Worm (Caenorhabditis elegans) whole organism, L1 larva: ENCODE data around the gene fkh-7.

ENCODE experiments used
- Y116A8C.19 ChIP-seq: sonication (generic microtip); optimal IDR thresholded peaks from 2 replicates; lab custom pipeline; 2016; ENCODE audit warnings: missing compliant biosample characterization, missing genetic modification characterization, borderline replicate concordance
- aha-1 ChIP-seq: fragments of 150-350 bp; optimal IDR thresholded peaks from 2 replicates; lab custom pipeline; 2014; ENCODE audit warnings: missing biosample characterization, missing genetic modification characterization
- alr-1 ChIP-seq: fragments of 200-800 bp; sonication (Bioruptor generic); optimal IDR thresholded peaks from 2 replicates; lab custom pipeline; 2018; ENCODE audit warnings: borderline replicate concordance, mild to moderate bottlenecking, missing genetic modification characterization, missing compliant biosample characterization
- ama-1 ChIP-seq: fragments of 150-350 bp; optimal IDR thresholded peaks from 2 replicates; lab custom pipeline; 2014
- blmp-1 ChIP-seq: fragments of 150-350 bp; optimal IDR thresholded peaks from 2 replicates; lab custom pipeline; 2014; ENCODE audit warnings: missing biosample characterization, missing genetic modification characterization
- ceh-8 ChIP-seq: fragments of 200-800 bp; sonication (Bioruptor generic); optimal IDR thresholded peaks from 2 replicates; lab custom pipeline; 2018; ENCODE audit warnings: mild to moderate bottlenecking, missing genetic modification characterization, moderate library complexity, missing compliant biosample characterization
- ceh-82 ChIP-seq, 3 experiments: fragments of 150-350 bp in 1 of 3; sonication (generic microtip) in 2 of 3; optimal IDR thresholded peaks; 2 replicates each; lab custom pipeline; 2014 to 2017; ENCODE audit warnings: missing biosample characterization in 3 of 3, missing genetic modification characterization in 3 of 3
- ceh-88 ChIP-seq: fragments of 200-800 bp; sonication (Bioruptor generic); IDR thresholded peaks from 2 replicates; pipeline ENCODE4 v1.3.6; 2022; ENCODE audit warnings: missing genetic modification characterization, missing compliant biosample characterization
- dpl-1 ChIP-seq, 3 experiments: fragments of 150-350 bp in 2 of 3; sonication (generic microtip) in 1 of 3; optimal IDR thresholded peaks; 2 replicates each; lab custom pipeline; 2014 to 2017; ENCODE audit warnings: missing biosample characterization in 3 of 3, missing genetic modification characterization in 3 of 3, missing genetic modification reagents in 3 of 3
- efl-1 ChIP-seq, 4 experiments: fragments of 150-350 bp; optimal IDR thresholded peaks in 3 of 4; peaks in 1 of 4; 1 replicate in 1 of 4; 2 replicates in 3 of 4; lab custom pipeline; 2014; ENCODE audit warnings: missing biosample characterization in 2 of 4, missing genetic modification characterization in 2 of 4, missing genetic modification reagents in 2 of 4
- egl-13 ChIP-seq: sonication (generic microtip); optimal IDR thresholded peaks from 2 replicates; lab custom pipeline; 2016; ENCODE audit warnings: missing genotype, missing genetic modification reagents, missing genetic modification characterization, missing compliant biosample characterization
- egl-27 ChIP-seq, 2 experiments: fragments of 150-350 bp in 1 of 2; sonication (generic microtip); optimal IDR thresholded peaks; 3 replicates each; lab custom pipeline; 2017 to 2018; ENCODE audit warnings: missing biosample characterization in 2 of 2, missing genetic modification characterization in 2 of 2, missing genetic modification reagents in 2 of 2
- fkh-10 ChIP-seq: sonication (generic microtip); optimal IDR thresholded peaks from 2 replicates; lab custom pipeline; 2017; ENCODE audit warnings: missing biosample characterization, missing genetic modification reagents, missing genetic modification characterization
- grh-1 ChIP-seq: fragments of 200-800 bp; sonication (Bioruptor generic); IDR thresholded peaks from 2 replicates; pipeline ENCODE4 v1.3.6; 2022; ENCODE audit warnings: missing genetic modification reagents, missing genetic modification characterization, missing compliant biosample characterization
- hlh-17 ChIP-seq: fragments of 200-800 bp; sonication (Bioruptor generic); optimal IDR thresholded peaks from 2 replicates; lab custom pipeline; 2018; ENCODE audit warnings: missing genetic modification characterization, mild to moderate bottlenecking, missing compliant biosample characterization, moderate library complexity, borderline replicate concordance
- jun-1 ChIP-seq: fragments of 150-350 bp; optimal IDR thresholded peaks from 2 replicates; lab custom pipeline; 2014; ENCODE audit warnings: missing biosample characterization, missing genetic modification reagents, missing genetic modification characterization
- lin-13 ChIP-seq: fragments of 150-350 bp; optimal IDR thresholded peaks from 2 replicates; lab custom pipeline; 2014; ENCODE audit warnings: missing biosample characterization, missing genetic modification reagents, missing genetic modification characterization
- lin-35 ChIP-seq, 2 experiments: fragments of 150-350 bp; optimal IDR thresholded peaks; 2 replicates each; lab custom pipeline; 2014; ENCODE audit warnings: missing biosample characterization in 2 of 2, missing genetic modification characterization in 2 of 2, missing genetic modification reagents in 2 of 2
- lir-3 ChIP-seq: sonication (generic microtip); optimal IDR thresholded peaks from 2 replicates; lab custom pipeline; 2016; ENCODE audit warnings: mild to moderate bottlenecking, missing genetic modification characterization, moderate library complexity, missing compliant biosample characterization; ENCODE audit not compliant: poor library complexity
- mab-9 ChIP-seq: fragments of 200-800 bp; sonication (Bioruptor generic); IDR thresholded peaks from 2 replicates; pipeline ENCODE4 v1.3.6; 2022; ENCODE audit warnings: missing genetic modification reagents, missing genetic modification characterization, missing compliant biosample characterization
- mdl-1 ChIP-seq, 2 experiments: fragments of 150-350 bp; optimal IDR thresholded peaks; 2 replicates each; lab custom pipeline; 2014 to 2017; ENCODE audit warnings: missing biosample characterization in 2 of 2, missing genetic modification characterization in 2 of 2, inconsistent platforms in 1 of 2
- mef-2 ChIP-seq: fragments of 150-350 bp; optimal IDR thresholded peaks from 2 replicates; lab custom pipeline; 2014; ENCODE audit warnings: missing biosample characterization, missing genetic modification characterization
- nhr-11 ChIP-seq: fragments of 150-350 bp; optimal IDR thresholded peaks from 2 replicates; lab custom pipeline; 2014; ENCODE audit warnings: missing biosample characterization, missing genetic modification characterization
- nhr-237 ChIP-seq: fragments of 150-350 bp; optimal IDR thresholded peaks from 2 replicates; lab custom pipeline; 2014; ENCODE audit warnings: missing biosample characterization, missing genetic modification characterization
- nhr-28 ChIP-seq: fragments of 150-350 bp; optimal IDR thresholded peaks from 2 replicates; lab custom pipeline; 2014; ENCODE audit warnings: missing biosample characterization, missing genetic modification characterization
- nhr-77 ChIP-seq: fragments of 150-350 bp; optimal IDR thresholded peaks from 2 replicates; lab custom pipeline; 2014; ENCODE audit warnings: missing biosample characterization, missing genetic modification characterization
- nhr-85 ChIP-seq: sonication (generic microtip); peaks from one replicate; lab custom pipeline; 2016; ENCODE audit warnings: missing genetic modification characterization, inconsistent platforms, missing compliant biosample characterization
- pag-3 ChIP-seq: sonication (generic microtip); optimal IDR thresholded peaks from 2 replicates; lab custom pipeline; 2017; ENCODE audit warnings: missing genetic modification characterization, mild to moderate bottlenecking, missing compliant biosample characterization, antibody characterized with exemption, borderline replicate concordance; ENCODE audit not compliant: insufficient read depth
- skn-1 ChIP-seq: fragments of 150-350 bp; optimal IDR thresholded peaks from 2 replicates; lab custom pipeline; 2014; ENCODE audit warnings: missing biosample characterization, missing genetic modification characterization
- snpc-4 ChIP-seq: fragments of 150-350 bp; optimal IDR thresholded peaks from 2 replicates; lab custom pipeline; 2014; ENCODE audit warnings: missing biosample characterization, missing genetic modification characterization
- snu-23 ChIP-seq: sonication (generic microtip); optimal IDR thresholded peaks from 2 replicates; lab custom pipeline; 2016; ENCODE audit warnings: missing genetic modification characterization, missing compliant biosample characterization
- sup-37 ChIP-seq: fragments of 200-800 bp; sonication (Bioruptor generic); optimal IDR thresholded peaks from 2 replicates; lab custom pipeline; 2018; ENCODE audit warnings: mild to moderate bottlenecking, missing genetic modification characterization, missing compliant biosample characterization
- swsn-7 ChIP-seq: sonication (generic microtip); optimal IDR thresholded peaks from 2 replicates; lab custom pipeline; 2016; ENCODE audit warnings: missing genetic modification characterization, missing compliant biosample characterization
- tbx-2 ChIP-seq: sonication (generic microtip); optimal IDR thresholded peaks from 2 replicates; lab custom pipeline; 2016; ENCODE audit warnings: missing genetic modification characterization, missing compliant biosample characterization
- unc-130 ChIP-seq: fragments of 150-350 bp; optimal IDR thresholded peaks from 2 replicates; lab custom pipeline; 2017; ENCODE audit warnings: missing biosample characterization, missing genetic modification characterization, inconsistent platforms
- unc-62 ChIP-seq: fragments of 150-350 bp; optimal IDR thresholded peaks from 2 replicates; lab custom pipeline; 2014; ENCODE audit warnings: missing biosample characterization, missing genetic modification reagents, missing genetic modification characterization
- unc-86 ChIP-seq: sonication (generic microtip); optimal IDR thresholded peaks from 2 replicates; lab custom pipeline; 2016; ENCODE audit warnings: missing genetic modification characterization, missing compliant biosample characterization
- unc-98 ChIP-seq: fragments of 200-800 bp; sonication (Bioruptor generic); IDR thresholded peaks from 2 replicates; pipeline ENCODE4 v1.3.6; 2022; ENCODE audit warnings: missing genetic modification characterization, missing compliant biosample characterization
- ztf-11 ChIP-seq, 2 experiments: sonication (generic microtip); optimal IDR thresholded peaks; 2 replicates each; lab custom pipeline; 2016 to 2017; ENCODE audit warnings: missing genetic modification characterization in 2 of 2, missing biosample characterization in 1 of 2, missing compliant biosample characterization in 1 of 2
- ztf-4 ChIP-seq: fragments of 150-350 bp; optimal IDR thresholded peaks from 2 replicates; lab custom pipeline; 2014; ENCODE audit warnings: missing biosample characterization, missing genetic modification characterization

Gene fkh-7

ce11 chrIV:5565105-5565504 is 19.4 kb upstream of the fkh-7 start (continued):
- TF ChIP-seq nhr-11 (tag; lab: Kevin White, UChicago): no peak
- TF ChIP-seq ztf-11 (tag; optimal IDR thresholded peaks at IDR 0.05; lab: Kevin White, UChicago): no peak
- TF ChIP-seq ztf-4 (tag; lab: Kevin White, UChicago): no peak
- no peak for TF ChIP-seq egl-13
- no peak for TF ChIP-seq ama-1
- TF ChIP-seq snu-23 (GFP tag; lab: Kevin White, UChicago): peak; percentile 62
- no peak for TF ChIP-seq unc-98 (GFP tag; lab: Robert Waterston, UW)
- no peak for TF ChIP-seq Y116A8C.19 (tag; lab: Kevin White, UChicago)
- TF ChIP-seq fkh-10: no peak
- no peak for TF ChIP-seq dpl-1 (GFP tag; optimal IDR thresholded peaks at IDR 0.05; lab: Kevin White, UChicago)
- no peak for TF ChIP-seq egl-27 (tag; optimal IDR thresholded peaks at IDR 0.05; lab: Kevin White, UChicago)
- TF ChIP-seq nhr-85 (tag; lab: Kevin White, UChicago): peak; percentile 36
- TF ChIP-seq aha-1 (tag; lab: Kevin White, UChicago): no peak
- no peak for TF ChIP-seq lin-35 (GFP tag; optimal IDR thresholded peaks at IDR 0.05; lab: Kevin White, UChicago)
- TF ChIP-seq hlh-17 (GFP tag; lab: Kevin White, UChicago): no peak
- TF ChIP-seq unc-130 (tag; lab: Kevin White, UChicago): no peak
- TF ChIP-seq tbx-2 (tag; lab: Kevin White, UChicago): no peak
- TF ChIP-seq efl-1 (optimal IDR thresholded peaks at IDR 0.05; lab: Kevin White, UChicago): no peak
- peak in 1 of 2 experiments; percentile 88 for TF ChIP-seq efl-1 (GFP tag; optimal IDR thresholded peaks at IDR 0.05 in 1 of 2; lab: Kevin White, UChicago)
- no peak for TF ChIP-seq skn-1
- TF ChIP-seq swsn-7: peak; percentile 35
- TF ChIP-seq pag-3: no peak
- TF ChIP-seq ceh-8 (GFP tag; lab: Kevin White, UChicago): no peak
- TF ChIP-seq jun-1: no peak
- no peak for TF ChIP-seq nhr-237
- TF ChIP-seq snpc-4 (tag; lab: Kevin White, UChicago): peak; percentile 67
- no peak for TF ChIP-seq ceh-88 (GFP tag; lab: Robert Waterston, UW)
- TF ChIP-seq nhr-28 (tag; lab: Kevin White, UChicago): no peak
- TF ChIP-seq mab-9 (GFP tag; lab: Robert Waterston, UW): no peak
- no peak for TF ChIP-seq nhr-77 (tag; lab: Kevin White, UChicago)
- no peak for TF ChIP-seq unc-62 (GFP tag; lab: Kevin White, UChicago)
- no peak for TF ChIP-seq lin-13 (GFP tag; lab: Kevin White, UChicago)

ce11 chrIV:5572693-5573092 is 11.8 kb upstream of the fkh-7 start:
- no peak for TF ChIP-seq efl-1 (optimal IDR thresholded peaks at IDR 0.05; lab: Kevin White, UChicago)
- peak in 1 of 2 experiments; percentile 79 for TF ChIP-seq efl-1 (GFP tag; optimal IDR thresholded peaks at IDR 0.05 in 1 of 2; lab: Kevin White, UChicago)
- no peak for TF ChIP-seq ceh-82 (tag; optimal IDR thresholded peaks at IDR 0.05; lab: Kevin White, UChicago)

- TF ChIP-seq lir-3 (tag; lab: Kevin White, UChicago) (no peak), Y116A8C.19 (tag; lab: Kevin White, UChicago) (no peak), blmp-1 (no peak), grh-1 (GFP tag; lab: Robert Waterston, UW) (no peak), unc-86 (tag; lab: Kevin White, UChicago) (no peak), mef-2 (tag; lab: Kevin White, UChicago) (no peak), alr-1 (tag; lab: Kevin White, UChicago) (no peak), mdl-1 (tag; optimal IDR thresholded peaks at IDR 0.05; lab: Kevin White, UChicago) (no peak), dpl-1 (GFP tag; optimal IDR thresholded peaks at IDR 0.05; lab: Kevin White, UChicago) (no peak), sup-37 (GFP tag; lab: Kevin White, UChicago) (no peak)
Observed at ce11 chrIV:5574033-5574432, 10.5 kb upstream of the fkh-7 start, which contains the start of gene T12E12.6. Gene T12E12.6 (minus strand): TSS chrIV:5574133.
